Fruit fly (Drosophila melanogaster) whole organism: ENCODE results near the gene yellow-b.

ENCODE experiments used
- CG8478 ChIP-seq: fragments of >200 bp; optimal IDR thresholded peaks from 2 replicates; lab custom pipeline; 2018; ENCODE audit warnings: inconsistent platforms
- Dll ChIP-seq: fragments of >200 bp; optimal IDR thresholded peaks from 2 replicates; lab custom pipeline; 2017
- EcR ChIP-seq, 2 experiments: fragments of >200 bp; optimal IDR thresholded peaks; 2 replicates each; lab custom pipeline; 2017; ENCODE audit warnings: missing biosample characterization in 2 of 2, missing genetic modification characterization in 2 of 2, missing genetic modification reagents in 2 of 2
- pan ChIP-seq: fragments of >200 bp; optimal IDR thresholded peaks from 2 replicates; lab custom pipeline; 2017
- psq ChIP-seq: fragments of >200 bp; optimal IDR thresholded peaks from 2 replicates; lab custom pipeline; 2017

DNA sequence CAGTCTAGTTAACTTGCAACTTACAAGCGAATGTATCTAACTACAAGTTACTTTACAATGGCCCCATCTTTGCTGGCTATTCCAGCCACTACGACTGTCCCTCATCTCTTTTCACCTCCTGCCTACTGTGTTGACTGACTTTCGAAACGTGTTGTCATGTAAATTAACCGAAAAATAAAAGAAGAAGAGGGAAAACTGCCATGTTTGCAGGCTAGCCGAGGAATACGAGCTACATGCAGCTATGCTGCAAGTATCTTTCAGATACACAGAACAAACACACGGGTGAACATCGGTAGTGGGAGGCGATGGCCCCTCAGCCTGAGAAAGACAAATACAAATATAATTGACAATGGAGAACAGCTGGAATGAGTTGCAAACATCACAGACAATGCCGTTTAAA is 43.5 kb upstream of the yellow-b start:
- TF ChIP-seq pan (lab: Kevin White, UChicago) (no peak), CG8478 (lab: Kevin White, UChicago) (no peak), psq (lab: Kevin White, UChicago) (no peak), EcR (GFP tag; optimal IDR thresholded peaks at IDR 0.05; lab: Kevin White, UChicago) (no peak), Dll (lab: Kevin White, UChicago) (no peak)
